Worm (Caenorhabditis elegans) whole organism, L1 larva: ENCODE data around the gene nac-3.

Source experiments
- C04F5.9 ChIP-seq: sonication (generic microtip); optimal IDR thresholded peaks from 2 replicates; lab custom pipeline; 2016; ENCODE audit warnings: missing genetic modification characterization, missing compliant biosample characterization
- C16A3.4 ChIP-seq: fragments of 150-350 bp; optimal IDR thresholded peaks from 2 replicates; lab custom pipeline; 2014; ENCODE audit warnings: missing biosample characterization, missing genetic modification characterization
- C34B4.2 ChIP-seq: sonication (generic microtip); optimal IDR thresholded peaks from 2 replicates; lab custom pipeline; 2017; ENCODE audit warnings: mild to moderate bottlenecking, missing genetic modification characterization, missing compliant biosample characterization
- ceh-63 ChIP-seq: fragments of 200-800 bp; sonication (Bioruptor generic); optimal IDR thresholded peaks from 2 replicates; lab custom pipeline; 2018; ENCODE audit warnings: mild to moderate bottlenecking, missing genetic modification characterization, missing compliant biosample characterization
- ces-1 ChIP-seq: fragments of 150-350 bp; optimal IDR thresholded peaks from 2 replicates; lab custom pipeline; 2014; ENCODE audit warnings: missing biosample characterization, missing genetic modification reagents, missing genetic modification characterization
- dpl-1 ChIP-seq, 3 experiments: fragments of 150-350 bp in 2 of 3; sonication (generic microtip) in 1 of 3; optimal IDR thresholded peaks; 2 replicates each; lab custom pipeline; 2014 to 2017; ENCODE audit warnings: missing biosample characterization in 3 of 3, missing genetic modification characterization in 3 of 3, missing genetic modification reagents in 3 of 3
- efl-1 ChIP-seq, 4 experiments: fragments of 150-350 bp; optimal IDR thresholded peaks in 3 of 4; peaks in 1 of 4; 1 replicate in 1 of 4; 2 replicates in 3 of 4; lab custom pipeline; 2014; ENCODE audit warnings: missing biosample characterization in 2 of 4, missing genetic modification characterization in 2 of 4, missing genetic modification reagents in 2 of 4
- egl-13 ChIP-seq: sonication (generic microtip); optimal IDR thresholded peaks from 2 replicates; lab custom pipeline; 2016; ENCODE audit warnings: missing genotype, missing genetic modification reagents, missing genetic modification characterization, missing compliant biosample characterization
- egl-27 ChIP-seq, 2 experiments: fragments of 150-350 bp in 1 of 2; sonication (generic microtip); optimal IDR thresholded peaks; 3 replicates each; lab custom pipeline; 2017 to 2018; ENCODE audit warnings: missing biosample characterization in 2 of 2, missing genetic modification characterization in 2 of 2, missing genetic modification reagents in 2 of 2
- elt-2 ChIP-seq: sonication (generic microtip); optimal IDR thresholded peaks from 2 replicates; lab custom pipeline; 2016; ENCODE audit warnings: missing genetic modification characterization, mild to moderate bottlenecking, inconsistent platforms, missing compliant biosample characterization, missing genetic modification reagents
- elt-3 ChIP-seq, 6 experiments: fragments of 150-350 bp in 1 of 6; sonication (generic microtip); optimal IDR thresholded peaks; 2 replicates each; lab custom pipeline; 2017 to 2018; ENCODE audit warnings: missing biosample characterization in 6 of 6, missing genetic modification characterization in 6 of 6, inconsistent platforms in 1 of 6
- fkh-10 ChIP-seq: sonication (generic microtip); optimal IDR thresholded peaks from 2 replicates; lab custom pipeline; 2017; ENCODE audit warnings: missing biosample characterization, missing genetic modification reagents, missing genetic modification characterization
- fkh-4 ChIP-seq: sonication (generic microtip); optimal IDR thresholded peaks from 2 replicates; lab custom pipeline; 2016; ENCODE audit warnings: missing compliant biosample characterization, missing genetic modification characterization, borderline replicate concordance
- fos-1 ChIP-seq: fragments of 150-350 bp; optimal IDR thresholded peaks from 2 replicates; lab custom pipeline; 2014; ENCODE audit warnings: missing biosample characterization, missing genetic modification characterization
- hlh-4 ChIP-seq: sonication (generic microtip); optimal IDR thresholded peaks from 2 replicates; lab custom pipeline; 2016; ENCODE audit warnings: mild to moderate bottlenecking, missing genetic modification characterization, missing compliant biosample characterization
- lin-13 ChIP-seq: fragments of 150-350 bp; optimal IDR thresholded peaks from 2 replicates; lab custom pipeline; 2014; ENCODE audit warnings: missing biosample characterization, missing genetic modification reagents, missing genetic modification characterization
- lin-14 ChIP-seq: fragments of 200-800 bp; sonication (Bioruptor generic); optimal IDR thresholded peaks from 2 replicates; lab custom pipeline; 2018; ENCODE audit warnings: mild to moderate bottlenecking, missing genetic modification characterization, moderate library complexity, missing compliant biosample characterization
- lin-15B ChIP-seq: fragments of 150-350 bp; sonication (generic microtip); optimal IDR thresholded peaks from 3 replicates; lab custom pipeline; 2014; ENCODE audit warnings: missing biosample characterization, missing genetic modification characterization
- lir-3 ChIP-seq: sonication (generic microtip); optimal IDR thresholded peaks from 2 replicates; lab custom pipeline; 2016; ENCODE audit warnings: mild to moderate bottlenecking, missing genetic modification characterization, moderate library complexity, missing compliant biosample characterization; ENCODE audit not compliant: poor library complexity
- lsy-2 ChIP-seq, 2 experiments: fragments of 150-350 bp; optimal IDR thresholded peaks; 2 replicates each; lab custom pipeline; 2014; ENCODE audit warnings: missing biosample characterization in 2 of 2, missing genetic modification characterization in 2 of 2
- mdl-1 ChIP-seq, 2 experiments: fragments of 150-350 bp; optimal IDR thresholded peaks; 2 replicates each; lab custom pipeline; 2014 to 2017; ENCODE audit warnings: missing biosample characterization in 2 of 2, missing genetic modification characterization in 2 of 2, inconsistent platforms in 1 of 2
- mef-2 ChIP-seq: fragments of 150-350 bp; optimal IDR thresholded peaks from 2 replicates; lab custom pipeline; 2014; ENCODE audit warnings: missing biosample characterization, missing genetic modification characterization
- mep-1 ChIP-seq: fragments of 150-350 bp; optimal IDR thresholded peaks from 2 replicates; lab custom pipeline; 2014; ENCODE audit warnings: missing biosample characterization, missing genetic modification characterization
- nhr-11 ChIP-seq: fragments of 150-350 bp; optimal IDR thresholded peaks from 2 replicates; lab custom pipeline; 2014; ENCODE audit warnings: missing biosample characterization, missing genetic modification characterization
- nhr-12 ChIP-seq: sonication (generic microtip); optimal IDR thresholded peaks from 2 replicates; lab custom pipeline; 2017; ENCODE audit warnings: missing biosample characterization, missing genetic modification characterization
- nhr-20 ChIP-seq: sonication (generic microtip); optimal IDR thresholded peaks from 2 replicates; lab custom pipeline; 2016; ENCODE audit warnings: mild to moderate bottlenecking, missing genetic modification characterization, missing compliant biosample characterization
- nhr-47 ChIP-seq: sonication (generic microtip); optimal IDR thresholded peaks from 2 replicates; lab custom pipeline; 2016; ENCODE audit warnings: mild to moderate bottlenecking, missing genetic modification characterization, moderate library complexity, missing compliant biosample characterization
- nhr-76 ChIP-seq: sonication (generic microtip); optimal IDR thresholded peaks from 2 replicates; lab custom pipeline; 2017; ENCODE audit warnings: missing biosample characterization, missing genetic modification characterization
- skn-1 ChIP-seq: fragments of 150-350 bp; optimal IDR thresholded peaks from 2 replicates; lab custom pipeline; 2014; ENCODE audit warnings: missing biosample characterization, missing genetic modification characterization
- sptf-1 ChIP-seq: fragments of 150-350 bp; optimal IDR thresholded peaks from 2 replicates; lab custom pipeline; 2014; ENCODE audit warnings: missing biosample characterization, missing genetic modification characterization
- sup-37 ChIP-seq: fragments of 200-800 bp; sonication (Bioruptor generic); optimal IDR thresholded peaks from 2 replicates; lab custom pipeline; 2018; ENCODE audit warnings: mild to moderate bottlenecking, missing genetic modification characterization, missing compliant biosample characterization
- unc-30 ChIP-seq: sonication (generic microtip); optimal IDR thresholded peaks from 2 replicates; lab custom pipeline; 2017; ENCODE audit warnings: missing biosample characterization, missing genetic modification characterization
- unc-98 ChIP-seq: fragments of 200-800 bp; sonication (Bioruptor generic); IDR thresholded peaks from 2 replicates; pipeline ENCODE4 v1.3.6; 2022; ENCODE audit warnings: missing genetic modification characterization, missing compliant biosample characterization

The nac-3 gene

ce11 chrIII:10188912-10189311 lies 36.3 kb downstream of the nac-3 start, which contains the start of gene epac-1 (continued):
- no peak for TF ChIP-seq mef-2
- no peak for TF ChIP-seq nhr-20 (tag; lab: Kevin White, UChicago)

- TF ChIP-seq efl-1 (optimal IDR thresholded peaks at IDR 0.05; lab: Kevin White, UChicago) (no peak), efl-1 (GFP tag; optimal IDR thresholded peaks at IDR 0.05 in 1 of 2; lab: Kevin White, UChicago) (peak in 1 of 2 experiments; percentile 88), nhr-76 (no peak)
Measured at ce11 chrIII:10194569-10194968, 42.0 kb downstream of the nac-3 start.

ce11 chrIII:10195911-10196310 lies 43.3 kb downstream of the nac-3 start:
- no peak for TF ChIP-seq efl-1 (optimal IDR thresholded peaks at IDR 0.05; lab: Kevin White, UChicago)
- TF ChIP-seq efl-1 (GFP tag; optimal IDR thresholded peaks at IDR 0.05 in 1 of 2; lab: Kevin White, UChicago): peak in 1 of 2 experiments; percentile 64
- TF ChIP-seq fkh-4 (tag; lab: Kevin White, UChicago): no peak

ce11 chrIII:10196796-10197195 lies 44.2 kb downstream of the nac-3 start:
- no peak for TF ChIP-seq elt-2 (tag; lab: Kevin White, UChicago)
- TF ChIP-seq C16A3.4 (tag; lab: Kevin White, UChicago): no peak
- TF ChIP-seq unc-98: no peak
- TF ChIP-seq ceh-63 (GFP tag; lab: Kevin White, UChicago): no peak
- no peak for TF ChIP-seq C04F5.9 (tag; lab: Kevin White, UChicago)
- no peak for TF ChIP-seq lin-14
- no peak for TF ChIP-seq mdl-1 (tag; optimal IDR thresholded peaks at IDR 0.05; lab: Kevin White, UChicago)
- TF ChIP-seq sptf-1 (tag; lab: Kevin White, UChicago): no peak
- no peak for TF ChIP-seq unc-30 (tag; lab: Kevin White, UChicago)
- no peak for TF ChIP-seq egl-27 (tag; optimal IDR thresholded peaks at IDR 0.05; lab: Kevin White, UChicago)
- no peak for TF ChIP-seq fkh-10 (GFP tag; lab: Kevin White, UChicago)
- no peak for TF ChIP-seq C34B4.2 (tag; lab: Kevin White, UChicago)
- TF ChIP-seq lin-15B (tag; lab: Kevin White, UChicago): no peak
- no peak for TF ChIP-seq skn-1 (tag; lab: Kevin White, UChicago)

ce11 chrIII:10197416-10197815 lies 44.8 kb downstream of the nac-3 start, which contains the start of gene dod-6:
dod-6 (plus strand) TSS chrIII:10197716.
- TF ChIP-seq egl-13 (tag; lab: Kevin White, UChicago) (no peak), hlh-4 (tag; lab: Kevin White, UChicago) (no peak), nhr-47 (tag; lab: Kevin White, UChicago) (no peak), fos-1 (no peak), dpl-1 (GFP tag; optimal IDR thresholded peaks at IDR 0.05; lab: Kevin White, UChicago) (no peak), mep-1 (tag; lab: Kevin White, UChicago) (no peak)

- TF ChIP-seq lir-3 (tag; lab: Kevin White, UChicago) (no peak), lsy-2 (tag; optimal IDR thresholded peaks at IDR 0.05; lab: Kevin White, UChicago) (no peak), elt-3 (tag; optimal IDR thresholded peaks at IDR 0.05; lab: Kevin White, UChicago) (no peak), dpl-1 (GFP tag; optimal IDR thresholded peaks at IDR 0.05; lab: Kevin White, UChicago) (no peak), fkh-4 (tag; lab: Kevin White, UChicago) (no peak), nhr-11 (tag; lab: Kevin White, UChicago) (no peak), nhr-12 (tag; lab: Kevin White, UChicago) (no peak), sup-37 (GFP tag; lab: Kevin White, UChicago) (no peak), ces-1 (GFP tag; lab: Kevin White, UChicago) (no peak), lin-13 (no peak)
Measured at ce11 chrIII:10199052-10199451, 46.5 kb downstream of the nac-3 start, which contains the start of gene T20G5.8. T20G5.8 (plus strand) TSS chrIII:10199352.
